Fruit fly (Drosophila melanogaster): ENCODE results near the gene Nfs1.
A peak's percentile ranks its signal among the peaks of the same experiment; 100 is the strongest.

Gene Nfs1

dm6 chr2L:11949917-11950316 is 49.5 kb upstream of the Nfs1 start (continued):
- TF ChIP-seq sisA (GFP tag; IDR thresholded peaks at IDR 0.05): peak; percentile 56
- TF ChIP-seq CG2875 (GFP tag; optimal IDR thresholded peaks at IDR 0.05): peak; percentile 15
- TF ChIP-seq Dp (GFP tag; optimal IDR thresholded peaks at IDR 0.05): no peak
- TF ChIP-seq salm (tag; optimal IDR thresholded peaks at IDR 0.05): no peak
- no peak for TF ChIP-seq mam (GFP tag; optimal IDR thresholded peaks at IDR 0.05)
- no peak for TF ChIP-seq D (optimal IDR thresholded peaks at IDR 0.05)
- peak; percentile 28 for TF ChIP-seq D (GFP tag; optimal IDR thresholded peaks at IDR 0.05)
- TF ChIP-seq CG15514 (GFP tag; optimal IDR thresholded peaks at IDR 0.05): no peak
- TF ChIP-seq YL-1 (GFP tag; optimal IDR thresholded peaks at IDR 0.05): no peak
- peak; percentile 2 for TF ChIP-seq CG5245 (GFP tag; optimal IDR thresholded peaks at IDR 0.05)
- TF ChIP-seq CG9727 (GFP tag; optimal IDR thresholded peaks at IDR 0.05): peak; percentile 31
- 0 out of 2 replicates have a peak, but pooled peaks have one; percentile 15 for TF ChIP-seq ap (GFP tag; IDR thresholded peaks at IDR 0.05)
- TF ChIP-seq CG2712 (tag; optimal IDR thresholded peaks at IDR 0.05): peak; percentile 57
- no peak for TF ChIP-seq CG18599 (GFP tag; optimal IDR thresholded peaks at IDR 0.05)
- TF ChIP-seq CG3726 (GFP tag; IDR thresholded peaks at IDR 0.05): 0 out of 3 replicates have a peak, but pooled peaks have one; percentile 44
- peak; percentile 47 for TF ChIP-seq phol (tag; optimal IDR thresholded peaks at IDR 0.05)
- TF ChIP-seq Bdp1 (GFP tag; optimal IDR thresholded peaks at IDR 0.05): no peak
- TF ChIP-seq Drgx (GFP tag; IDR thresholded peaks at IDR 0.05): peak; percentile 94
- TF ChIP-seq oc (tag; optimal IDR thresholded peaks at IDR 0.05): peak; percentile 37
- TF ChIP-seq ewg (GFP tag; optimal IDR thresholded peaks at IDR 0.05): peak; percentile 6
- peak; percentile 22 for TF ChIP-seq fd102C (GFP tag; optimal IDR thresholded peaks at IDR 0.05)
- TF ChIP-seq ci (GFP tag; IDR thresholded peaks at IDR 0.05): peak; percentile 78; the same call in 2 of the 3 replicates
- no peak for TF ChIP-seq gsb (GFP tag; IDR thresholded peaks at IDR 0.05)
- TF ChIP-seq z (GFP tag; IDR thresholded peaks at IDR 0.05): no peak
- no peak for TF ChIP-seq CG6854 (GFP tag; optimal IDR thresholded peaks at IDR 0.05)
- peak; percentile 6 for TF ChIP-seq CG12155 (GFP tag; optimal IDR thresholded peaks at IDR 0.05)
- no peak; the same call in 1 of the 2 replicates for TF ChIP-seq Awh (GFP tag; IDR thresholded peaks at IDR 0.05)
- TF ChIP-seq scrt (GFP tag; optimal IDR thresholded peaks at IDR 0.05): no peak
- no peak for TF ChIP-seq CG14965 (GFP tag; optimal IDR thresholded peaks at IDR 0.05; ENCODE audit: borderline replicate concordance)
- TF ChIP-seq CG17912 (GFP tag; optimal IDR thresholded peaks at IDR 0.05): no peak
- no peak for TF ChIP-seq Dref (GFP tag; IDR thresholded peaks at IDR 0.05)
- TF ChIP-seq CG2678 (tag; optimal IDR thresholded peaks at IDR 0.05): peak; percentile 22
- no peak for TF ChIP-seq CG12744 (GFP tag; optimal IDR thresholded peaks at IDR 0.05)
- no peak for TF ChIP-seq BEAF-32 (GFP tag; optimal IDR thresholded peaks at IDR 0.05)
- TF ChIP-seq CG10654 (GFP tag; optimal IDR thresholded peaks at IDR 0.05): peak; percentile 15
- TF ChIP-seq lola (GFP tag; optimal IDR thresholded peaks at IDR 0.05): peak in 1 of 3 experiments; percentile 68
- TF ChIP-seq CG3163 (GFP tag; optimal IDR thresholded peaks at IDR 0.05): no peak
- TF ChIP-seq Sin3A (optimal IDR thresholded peaks at IDR 0.05): no peak
- peak; percentile 23 for TF ChIP-seq jing (GFP tag; optimal IDR thresholded peaks at IDR 0.05)
- peak; percentile 55; the same call in 1 of the 2 replicates for TF ChIP-seq CG8765 (GFP tag; IDR thresholded peaks at IDR 0.05)
- TF ChIP-seq CG8388 (GFP tag; optimal IDR thresholded peaks at IDR 0.05): peak; percentile 39
- TF ChIP-seq CG17802 (tag; optimal IDR thresholded peaks at IDR 0.05): no peak
- 0 out of 2 replicates have a peak, but pooled peaks have one; percentile 27 for TF ChIP-seq CG32772 (GFP tag; IDR thresholded peaks at IDR 0.05)
- no peak for TF ChIP-seq Deaf1 (tag; optimal IDR thresholded peaks at IDR 0.05)
- TF ChIP-seq CG14014 (GFP tag; IDR thresholded peaks at IDR 0.05): peak; percentile 50; the same call in 1 of the 2 replicates
- no peak for TF ChIP-seq CG9932 (GFP tag; IDR thresholded peaks at IDR 0.05)
- peak; percentile 22 for TF ChIP-seq tio (GFP tag; optimal IDR thresholded peaks at IDR 0.05)
- peak; percentile 36 for TF ChIP-seq CG30403 (GFP tag; optimal IDR thresholded peaks at IDR 0.05)
- 0 out of 3 replicates have a peak, but pooled peaks have one; percentile 43 for TF ChIP-seq Dbx (GFP tag; IDR thresholded peaks at IDR 0.05)
- TF ChIP-seq D19A (tag; optimal IDR thresholded peaks at IDR 0.05): peak; percentile 36
- TF ChIP-seq HmgD (GFP tag; optimal IDR thresholded peaks at IDR 0.05): no peak

Measured in whole organism, embryonic.